Worm (Caenorhabditis elegans): ENCODE measurements around the gene sma-1.

Gene sma-1

DNA sequence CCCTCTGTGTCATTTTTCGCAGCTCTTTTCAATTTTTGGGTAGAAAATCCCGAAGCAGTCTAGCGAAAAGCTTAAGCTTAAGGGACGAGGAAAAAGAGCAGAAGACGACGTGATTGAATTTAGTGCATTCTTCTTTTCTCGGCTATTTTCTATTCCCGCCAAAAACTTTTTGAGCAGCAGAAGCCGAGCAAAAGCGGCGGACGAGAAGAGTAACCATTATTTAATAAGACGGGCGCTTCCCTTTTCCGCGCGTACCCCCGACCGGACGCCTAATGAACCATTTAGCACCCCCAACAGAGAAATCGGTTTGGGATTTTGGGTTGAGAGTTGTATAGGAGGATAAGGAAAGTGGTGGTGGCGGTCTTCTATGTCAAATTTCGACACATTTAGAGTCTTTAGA is 54.4 kb downstream of the sma-1 start:
- TF ChIP-seq fkh-10 (GFP tag; optimal IDR thresholded peaks at IDR 0.05): peak; percentile 53
- TF ChIP-seq ceh-22 (tag; optimal IDR thresholded peaks at IDR 0.05): no peak
- TF ChIP-seq madf-2 (tag; optimal IDR thresholded peaks at IDR 0.05): no peak
- no peak for TF ChIP-seq lin-11 (tag; optimal IDR thresholded peaks at IDR 0.05)
- no peak for TF ChIP-seq ceh-6 (GFP tag; optimal IDR thresholded peaks at IDR 0.05)
- TF ChIP-seq ceh-24 (tag; optimal IDR thresholded peaks at IDR 0.05): no peak
- TF ChIP-seq unc-42 (tag; optimal IDR thresholded peaks at IDR 0.05): peak; percentile 98
- no peak for TF ChIP-seq sox-4 (tag; optimal IDR thresholded peaks at IDR 0.05)
- TF ChIP-seq nfya-1 (tag; optimal IDR thresholded peaks at IDR 0.05): no peak
- TF ChIP-seq T23F11.4 (GFP tag; optimal IDR thresholded peaks at IDR 0.05): no peak
- no peak for TF ChIP-seq ets-4 (tag; optimal IDR thresholded peaks at IDR 0.05)

DNA sequence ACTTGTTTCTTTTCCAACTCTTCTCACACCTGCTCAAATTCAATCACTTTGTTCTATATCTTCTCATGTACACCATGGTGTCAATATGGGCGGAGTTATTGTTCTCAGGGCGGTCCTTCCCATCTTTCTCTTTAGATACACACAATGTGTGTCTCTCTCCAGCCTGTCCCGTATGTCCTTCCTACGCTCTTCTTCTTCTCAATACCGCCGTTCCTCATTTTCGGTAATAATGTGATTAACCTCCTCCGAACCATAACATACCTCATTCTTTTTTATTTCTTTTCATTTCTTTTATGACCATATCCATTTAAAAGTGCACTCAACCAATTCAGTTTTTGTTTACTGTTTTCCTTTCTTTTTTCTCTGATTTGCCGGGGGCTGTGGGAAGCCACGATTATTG is 56.4 kb downstream of the sma-1 start:
- TF ChIP-seq rnt-1 (tag; optimal IDR thresholded peaks at IDR 0.05) (no peak), che-1 (tag; optimal IDR thresholded peaks at IDR 0.05) (no peak), ceh-22 (tag; optimal IDR thresholded peaks at IDR 0.05) (no peak), F13H6.1 (tag; optimal IDR thresholded peaks at IDR 0.05) (no peak), hlh-30 (tag; optimal IDR thresholded peaks at IDR 0.05; ENCODE audit: insufficient read depth) (no peak), pha-4 (tag; optimal IDR thresholded peaks at IDR 0.05) (no peak), unc-42 (tag; optimal IDR thresholded peaks at IDR 0.05) (peak; percentile 69), gmeb-2 (tag; optimal IDR thresholded peaks at IDR 0.05) (no peak), T23F11.4 (GFP tag; optimal IDR thresholded peaks at IDR 0.05) (no peak), mec-3 (tag; optimal IDR thresholded peaks at IDR 0.05; ENCODE audit: borderline replicate concordance) (no peak), ttx-3 (tag; optimal IDR thresholded peaks at IDR 0.05) (no peak), pqm-1 (tag; optimal IDR thresholded peaks at IDR 0.05) (no peak), ceh-31 (tag; optimal IDR thresholded peaks at IDR 0.05) (peak; percentile 2), elt-4 (tag; optimal IDR thresholded peaks at IDR 0.05) (no peak), eyg-1 (tag; optimal IDR thresholded peaks at IDR 0.05) (no peak), ceh-9 (tag; optimal IDR thresholded peaks at IDR 0.05) (no peak), ama-1 (optimal IDR thresholded peaks at IDR 0.05) (peak; percentile 17), lim-6 (tag; optimal IDR thresholded peaks at IDR 0.05) (no peak), ceh-6 (GFP tag; optimal IDR thresholded peaks at IDR 0.05) (no peak)

DNA sequence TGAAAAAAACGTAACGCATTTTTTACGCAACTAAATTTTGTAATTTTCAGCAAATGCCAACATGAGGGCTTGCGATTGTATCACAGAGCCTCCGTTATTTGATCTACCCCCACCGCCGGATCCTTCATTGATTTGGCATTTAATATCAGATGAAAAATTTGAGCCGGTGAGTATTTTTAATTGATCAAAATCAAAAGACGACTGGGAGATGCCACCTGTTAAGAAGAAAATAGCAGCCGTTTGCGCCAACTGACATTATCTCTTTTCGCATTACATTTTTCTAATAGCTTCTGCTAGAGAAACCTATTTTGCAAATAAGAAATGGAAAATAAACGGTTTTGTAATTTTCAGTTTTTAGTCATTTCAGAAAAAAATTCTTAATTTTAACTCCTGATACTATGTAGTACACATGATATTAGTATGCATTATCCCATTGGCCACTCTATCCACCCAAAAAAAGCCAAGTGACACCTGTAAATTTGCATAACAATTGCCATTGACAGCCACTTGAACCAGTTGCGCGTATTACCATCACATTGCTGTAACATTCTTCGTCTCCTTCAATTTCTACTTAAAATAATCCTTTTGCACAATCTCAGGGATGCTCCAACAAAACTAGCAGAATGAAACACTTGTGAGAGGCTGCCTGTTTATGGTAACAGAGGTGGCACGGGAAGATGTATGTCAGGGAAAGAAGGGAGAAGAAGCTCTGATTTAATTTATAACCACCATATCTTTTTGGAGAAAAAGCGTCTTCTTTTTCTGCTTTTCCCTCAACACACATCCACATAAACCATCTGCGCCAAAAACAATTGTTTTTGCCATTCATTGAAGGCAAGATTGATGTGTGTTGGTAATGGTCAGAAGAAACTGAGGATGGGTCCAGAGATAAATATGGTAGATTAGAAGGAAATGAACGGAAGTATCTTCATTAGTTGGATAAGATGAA is 59.4 kb downstream of the sma-1 start, which contains the start of gene F58H1.5:
Gene F58H1.5 (plus strand): TSS at position 51 of the 949 bp plus-strand sequence.
- no peak for TF ChIP-seq K02D7.2 (tag; optimal IDR thresholded peaks at IDR 0.05)
- peak; percentile 87 for TF ChIP-seq unc-42 (tag; optimal IDR thresholded peaks at IDR 0.05)

DNA sequence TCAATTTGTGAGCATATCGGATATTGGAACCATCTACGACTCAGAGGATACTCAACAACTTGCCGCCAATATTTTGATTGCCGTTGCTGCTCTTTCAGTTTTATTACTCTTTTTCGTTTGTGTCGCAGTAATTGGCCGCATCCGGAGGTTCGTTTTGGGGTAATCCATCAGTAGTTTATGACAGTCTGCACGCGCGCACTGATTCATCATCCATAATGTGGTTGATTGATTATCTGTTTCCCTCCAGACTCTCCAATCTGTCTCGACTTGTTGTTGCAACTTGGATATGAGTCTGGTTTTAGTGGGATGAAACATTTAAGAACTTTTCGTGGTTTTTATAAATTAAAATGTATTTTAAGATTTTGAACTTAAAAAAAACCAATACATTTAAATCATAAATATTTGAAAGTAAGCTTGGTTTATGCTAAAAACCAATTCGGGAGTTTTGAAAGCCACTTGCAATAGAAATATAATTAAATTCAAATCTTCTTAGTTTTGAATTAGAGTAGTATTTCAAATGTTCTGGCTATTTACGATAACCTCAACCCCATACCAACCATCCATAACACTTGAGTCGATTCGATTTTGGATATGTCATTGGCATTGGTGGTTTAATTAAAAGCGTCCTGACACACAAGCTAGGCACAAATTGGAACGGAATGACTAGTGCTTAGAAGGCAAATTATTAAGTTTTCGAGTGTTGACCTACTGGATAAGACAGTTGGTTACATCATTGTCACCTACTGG is 61.0 kb downstream of the sma-1 start:
- TF ChIP-seq unc-55 (GFP tag; optimal IDR thresholded peaks at IDR 0.05) (peak; percentile 68), C08G9.2 (tag; optimal IDR thresholded peaks at IDR 0.05) (no peak), mec-3 (tag; optimal IDR thresholded peaks at IDR 0.05; ENCODE audit: borderline replicate concordance) (no peak)

DNA sequence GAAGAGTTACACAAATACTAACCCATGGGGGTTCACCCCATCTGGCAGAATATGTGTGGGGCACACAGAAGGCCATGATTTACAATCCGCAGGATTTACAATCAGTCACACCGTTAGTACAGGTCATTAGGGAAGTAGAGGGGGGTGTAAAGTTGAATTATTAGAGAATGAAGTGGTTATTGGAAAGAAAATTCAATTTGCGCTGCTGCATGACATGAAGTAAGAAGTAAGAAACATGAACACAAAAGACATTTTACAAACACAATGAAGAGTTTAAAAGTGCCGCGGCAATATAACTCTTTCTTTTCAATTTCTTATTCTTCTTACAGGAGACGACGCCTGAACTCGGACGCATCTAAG is 61.6 kb downstream of the sma-1 start:
- TF ChIP-seq hlh-8 (tag; optimal IDR thresholded peaks at IDR 0.05) (no peak), ceh-31 (tag; optimal IDR thresholded peaks at IDR 0.05) (no peak), pag-3 (tag; optimal IDR thresholded peaks at IDR 0.05; ENCODE audit: borderline replicate concordance) (no peak), ceh-14 (tag; optimal IDR thresholded peaks at IDR 0.05) (no peak), unc-42 (tag; optimal IDR thresholded peaks at IDR 0.05) (peak; percentile 63)

All from whole organism, late embryonic.